In the genomic region with DNA sequence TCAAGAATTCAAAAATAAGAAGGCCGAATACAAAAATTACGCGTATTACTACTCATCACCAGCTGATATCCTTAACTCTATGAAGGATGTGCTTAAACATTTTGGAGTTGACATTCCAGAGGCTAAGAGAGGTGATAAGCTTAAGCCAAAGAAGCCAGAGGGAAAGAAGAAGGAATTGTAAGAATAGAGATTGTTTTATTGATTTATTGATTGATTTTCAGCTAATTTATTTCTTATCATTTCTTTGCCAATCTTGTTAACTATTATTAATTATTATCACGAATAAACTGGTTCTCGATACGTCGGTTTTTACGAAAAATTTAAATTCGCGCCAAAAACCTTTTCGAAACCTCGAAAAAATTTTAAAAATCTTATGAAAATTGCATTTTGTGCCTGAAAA, we compare ENCODE assay signal across 2 worm cellular contexts.
TF ChIP-seq lines count a peak whose summit lies in the region.

No protein-coding gene starts in this region.

TF ChIP-seq in whole organism, L3 larva, 47 proteins besides CTCF, POLR2A, EP300 and RAD21:
- TF ChIP-seq nhr-25 (tag; optimal IDR thresholded peaks at IDR 0.05; lab: Kevin White, UChicago) (no peak), ceh-28 (tag; optimal IDR thresholded peaks at IDR 0.05; lab: Kevin White, UChicago) (peak; percentile 76), eor-1 (tag; optimal IDR thresholded peaks at IDR 0.05; lab: Kevin White, UChicago) (no peak), zag-1 (tag; optimal IDR thresholded peaks at IDR 0.05; lab: Kevin White, UChicago) (no peak)

TF ChIP-seq in whole organism, L4 larva, 104 proteins besides CTCF, POLR2A, EP300 and RAD21:
- TF ChIP-seq snpc-4 (tag; optimal IDR thresholded peaks at IDR 0.05; lab: Kevin White, UChicago) = no peak
- TF ChIP-seq ceh-28 (tag; optimal IDR thresholded peaks at IDR 0.05; lab: Kevin White, UChicago) = peak; percentile 88
